Worm (Caenorhabditis elegans): ENCODE results near the gene dmd-7.

DNA sequence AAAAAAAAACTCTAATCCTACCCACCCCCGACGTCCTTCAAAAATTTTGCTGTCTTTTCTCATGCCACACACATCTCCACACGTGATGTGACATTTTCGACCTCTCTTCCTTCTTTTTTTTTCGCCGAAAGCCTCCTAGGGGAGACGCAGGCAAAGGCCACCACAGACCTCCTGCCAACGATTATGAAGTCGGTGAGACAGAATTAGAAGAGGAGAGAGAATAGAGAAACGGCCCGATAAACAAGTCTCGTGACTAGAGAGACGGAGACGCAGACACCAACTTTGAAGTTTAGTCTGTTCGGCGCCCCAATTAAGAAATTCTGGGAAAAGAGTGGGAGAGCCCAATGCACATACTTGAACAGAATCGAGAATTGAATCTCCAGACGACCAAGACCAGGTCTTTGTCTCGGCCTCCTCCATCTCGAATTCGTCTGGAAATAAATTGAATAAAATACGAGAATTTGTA lies 22.2 kb upstream of the dmd-7 start:
- TF ChIP-seq mep-1 (tag; optimal IDR thresholded peaks at IDR 0.05), result peak; percentile 69
- TF ChIP-seq nhr-76 (tag; optimal IDR thresholded peaks at IDR 0.05), result no peak
- peak; percentile 51 for TF ChIP-seq nhr-237 (tag; optimal IDR thresholded peaks at IDR 0.05)
- no peak for TF ChIP-seq lin-13 (tag; optimal IDR thresholded peaks at IDR 0.05)
